Worm (Caenorhabditis elegans) whole organism, L3 larva: Measurements from ENCODE around the gene C07C7.3.
"Not testable (repeated sequence)": the region's sequence is repeated elsewhere in the genome, so short reads cannot be mapped to it uniquely, and the experiment has no call there.

Experiments used
- R02D3.7 ChIP-seq: fragments of 150-350 bp; optimal IDR thresholded peaks from 2 replicates; lab custom pipeline; 2014; ENCODE audit warnings: missing biosample characterization, missing genetic modification characterization
- ZK546.5 ChIP-seq: sonication (generic microtip); optimal IDR thresholded peaks from 2 replicates; lab custom pipeline; 2017; ENCODE audit warnings: missing biosample characterization, missing genetic modification characterization
- ceh-82 ChIP-seq: fragments of 150-350 bp; optimal IDR thresholded peaks from 2 replicates; lab custom pipeline; 2014; ENCODE audit warnings: missing biosample characterization, missing genetic modification characterization
- ceh-9 ChIP-seq: sonication (generic microtip); optimal IDR thresholded peaks from 2 replicates; lab custom pipeline; 2018; ENCODE audit warnings: missing biosample characterization, missing genetic modification characterization
- daf-12 ChIP-seq: fragments of 150-350 bp; optimal IDR thresholded peaks from 2 replicates; lab custom pipeline; 2014; ENCODE audit warnings: missing biosample characterization, missing genetic modification reagents, missing genetic modification characterization
- egl-27 ChIP-seq: sonication (generic microtip); optimal IDR thresholded peaks from 4 replicates; lab custom pipeline; 2017; ENCODE audit warnings: missing biosample characterization, missing genetic modification reagents, missing genetic modification characterization
- egl-5 ChIP-seq: fragments of 150-350 bp; optimal IDR thresholded peaks from 2 replicates; lab custom pipeline; 2017; ENCODE audit warnings: missing biosample characterization, missing genetic modification reagents, missing genetic modification characterization, inconsistent platforms
- elt-1 ChIP-seq: fragments of 150-350 bp; optimal IDR thresholded peaks from 2 replicates; lab custom pipeline; 2014; ENCODE audit warnings: missing biosample characterization, missing genetic modification characterization
- elt-2 ChIP-seq: sonication (generic microtip); optimal IDR thresholded peaks from 2 replicates; lab custom pipeline; 2016; ENCODE audit warnings: missing genetic modification reagents, mild to moderate bottlenecking, missing genetic modification characterization, missing compliant biosample characterization
- elt-3 ChIP-seq, 3 experiments: fragments of 150-350 bp in 1 of 3; sonication (generic microtip) in 2 of 3; optimal IDR thresholded peaks; 2 replicates in 2 of 3; 4 replicates in 1 of 3; lab custom pipeline; 2014 to 2017; ENCODE audit warnings: missing biosample characterization in 3 of 3, missing genetic modification characterization in 3 of 3
- eor-1 ChIP-seq, 2 experiments: fragments of 150-350 bp; optimal IDR thresholded peaks; 2 replicates each; lab custom pipeline; 2014 to 2018; ENCODE audit warnings: missing biosample characterization in 2 of 2, missing genetic modification characterization in 2 of 2
- fkh-10 ChIP-seq: sonication (generic microtip); optimal IDR thresholded peaks from 2 replicates; lab custom pipeline; 2017; ENCODE audit warnings: missing biosample characterization, missing genetic modification reagents, missing genetic modification characterization
- fkh-2 ChIP-seq: fragments of 150-350 bp; optimal IDR thresholded peaks from 2 replicates; lab custom pipeline; 2014; ENCODE audit warnings: missing biosample characterization, missing genetic modification reagents, missing genetic modification characterization
- fos-1 ChIP-seq: fragments of 150-350 bp; optimal IDR thresholded peaks from 2 replicates; lab custom pipeline; 2014; ENCODE audit warnings: missing biosample characterization, missing genetic modification characterization
- hmg-11 ChIP-seq: sonication (generic microtip); optimal IDR thresholded peaks from 2 replicates; lab custom pipeline; 2016; ENCODE audit warnings: missing genetic modification characterization, missing compliant biosample characterization
- jun-1 ChIP-seq: fragments of 150-350 bp; optimal IDR thresholded peaks from 2 replicates; lab custom pipeline; 2014; ENCODE audit warnings: missing biosample characterization, missing genetic modification reagents, missing genetic modification characterization
- lin-15B ChIP-seq: fragments of 150-350 bp; optimal IDR thresholded peaks from 2 replicates; lab custom pipeline; 2014; ENCODE audit warnings: missing biosample characterization, missing genetic modification characterization
- lin-39 ChIP-seq: fragments of 150-350 bp; optimal IDR thresholded peaks from 2 replicates; lab custom pipeline; 2018; ENCODE audit warnings: missing biosample characterization, missing genetic modification reagents, missing genetic modification characterization
- lsy-12 ChIP-seq: sonication (generic microtip); optimal IDR thresholded peaks from 2 replicates; lab custom pipeline; 2016; ENCODE audit warnings: mild to moderate bottlenecking, missing genetic modification characterization, missing compliant biosample characterization
- mml-1 ChIP-seq: fragments of 150-350 bp; sonication (generic microtip); optimal IDR thresholded peaks from 3 replicates; lab custom pipeline; 2014; ENCODE audit warnings: missing biosample characterization, missing genetic modification characterization
- nhr-11 ChIP-seq: fragments of 150-350 bp; optimal IDR thresholded peaks from 2 replicates; lab custom pipeline; 2014; ENCODE audit warnings: missing biosample characterization, missing genetic modification characterization
- nhr-12 ChIP-seq: fragments of 150-350 bp; optimal IDR thresholded peaks from 2 replicates; lab custom pipeline; 2014; ENCODE audit warnings: missing biosample characterization, missing genetic modification characterization
- nhr-23 ChIP-seq: fragments of 150-350 bp; optimal IDR thresholded peaks from 2 replicates; lab custom pipeline; 2014; ENCODE audit warnings: missing biosample characterization, missing genetic modification reagents, missing genetic modification characterization
- nhr-25 ChIP-seq: sonication (generic microtip); optimal IDR thresholded peaks from 2 replicates; lab custom pipeline; 2017; ENCODE audit warnings: missing biosample characterization, missing genetic modification characterization
- nhr-28 ChIP-seq: fragments of 150-350 bp; optimal IDR thresholded peaks from 2 replicates; lab custom pipeline; 2014; ENCODE audit warnings: missing biosample characterization, missing genetic modification characterization
- nhr-43 ChIP-seq: sonication (generic microtip); optimal IDR thresholded peaks from 2 replicates; lab custom pipeline; 2016; ENCODE audit warnings: mild to moderate bottlenecking, missing genetic modification characterization, missing compliant biosample characterization; ENCODE audit not compliant: poor library complexity, severe bottlenecking
- nhr-77 ChIP-seq: fragments of 150-350 bp; optimal IDR thresholded peaks from 2 replicates; lab custom pipeline; 2014; ENCODE audit warnings: missing biosample characterization, missing genetic modification characterization
- pha-4 ChIP-seq: fragments of 150-350 bp; optimal IDR thresholded peaks from 2 replicates; lab custom pipeline; 2014; ENCODE audit warnings: missing biosample characterization, missing genetic modification reagents, missing genetic modification characterization
- pqm-1 ChIP-seq: fragments of 150-350 bp; optimal IDR thresholded peaks from 2 replicates; lab custom pipeline; 2017; ENCODE audit warnings: missing biosample characterization, missing genetic modification characterization, inconsistent platforms
- sea-2 ChIP-seq: fragments of 150-350 bp; sonication (generic microtip); optimal IDR thresholded peaks from 4 replicates; lab custom pipeline; 2014; ENCODE audit warnings: missing biosample characterization, missing genetic modification reagents, missing genetic modification characterization
- skn-1 ChIP-seq: fragments of 150-350 bp; optimal IDR thresholded peaks from 2 replicates; lab custom pipeline; 2014; ENCODE audit warnings: missing biosample characterization, missing genetic modification characterization
- snpc-4 ChIP-seq: fragments of 150-350 bp; optimal IDR thresholded peaks from 2 replicates; lab custom pipeline; 2014; ENCODE audit warnings: missing biosample characterization, missing genetic modification characterization
- tbx-2 ChIP-seq: sonication (generic microtip); optimal IDR thresholded peaks from 2 replicates; lab custom pipeline; 2016; ENCODE audit warnings: mild to moderate bottlenecking, missing genetic modification characterization, missing compliant biosample characterization
- zag-1 ChIP-seq: fragments of 150-350 bp; optimal IDR thresholded peaks from 2 replicates; lab custom pipeline; 2014; ENCODE audit warnings: missing biosample characterization, missing genetic modification characterization

C07C7.3 gene

ce11 chrIV:9169764-9170163 is 3.9 kb downstream of the C07C7.3 start:
- TF ChIP-seq nhr-11 (tag; lab: Kevin White, UChicago) (no peak), mml-1 (tag; lab: Kevin White, UChicago) (no peak), fkh-10 (GFP tag; lab: Kevin White, UChicago) (peak; percentile 33)

ce11 chrIV:9184547-9184946 is 18.7 kb downstream of the C07C7.3 start, which contains the start of gene C07C7.1:
TSS of gene C07C7.1 (plus strand) at chrIV:9184847.
- TF ChIP-seq nhr-12 (tag; lab: Kevin White, UChicago) (no peak), ceh-9 (tag; lab: Kevin White, UChicago) (no peak), nhr-43 (tag; lab: Kevin White, UChicago) (no peak), snpc-4 (tag; lab: Kevin White, UChicago) (no peak), nhr-77 (tag; lab: Kevin White, UChicago) (no peak), pqm-1 (tag; lab: Kevin White, UChicago) (no peak), elt-3 (tag; optimal IDR thresholded peaks at IDR 0.05; lab: Kevin White, UChicago) (no peak), sea-2 (GFP tag; lab: Kevin White, UChicago) (no peak), fkh-10 (GFP tag; lab: Kevin White, UChicago) (no peak), elt-1 (tag; lab: Kevin White, UChicago) (no peak), elt-2 (tag; lab: Kevin White, UChicago) (no peak), nhr-11 (tag; lab: Kevin White, UChicago) (no peak), egl-5 (no peak), zag-1 (tag; lab: Kevin White, UChicago) (no peak), tbx-2 (no peak), daf-12 (no peak), R02D3.7 (no peak), lsy-12 (tag; lab: Kevin White, UChicago) (no peak), nhr-23 (tag; lab: Kevin White, UChicago) (no peak)

DNA sequence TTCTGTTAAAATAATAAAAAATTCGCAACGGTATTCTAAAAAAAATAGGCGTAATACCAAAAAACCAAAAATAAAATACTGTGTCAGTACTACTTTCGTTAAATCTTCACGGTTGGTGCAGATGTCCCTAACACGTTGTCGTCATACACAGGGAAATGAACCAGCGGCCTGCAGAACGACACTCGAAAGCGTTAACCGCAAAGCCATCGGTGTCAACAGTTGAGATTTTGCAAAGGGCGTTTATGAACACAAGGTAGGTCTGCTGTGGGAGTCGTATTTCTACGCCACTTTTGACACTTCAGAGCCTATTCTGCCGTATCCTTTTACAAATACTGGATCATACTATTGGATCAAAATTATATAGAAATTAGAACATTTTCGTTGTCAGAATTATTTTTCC is 25.3 kb downstream of the C07C7.3 start:
- TF ChIP-seq lsy-12 (tag; lab: Kevin White, UChicago) (no peak), lin-15B (peak; percentile 30), fos-1 (tag; lab: Kevin White, UChicago) (no peak), daf-12 (no peak), lin-39 (tag; lab: Kevin White, UChicago) (peak; percentile 80), pqm-1 (tag; lab: Kevin White, UChicago) (no peak), nhr-23 (tag; lab: Kevin White, UChicago) (peak; percentile 50), ceh-82 (no peak), nhr-25 (peak; percentile 39), nhr-12 (tag; lab: Kevin White, UChicago) (no peak), hmg-11 (tag; lab: Kevin White, UChicago) (no peak), jun-1 (tag; lab: Kevin White, UChicago) (peak; percentile 53), egl-5 (peak; percentile 41), snpc-4 (tag; lab: Kevin White, UChicago) (no peak), pha-4 (tag; lab: Kevin White, UChicago) (peak; percentile 78), nhr-28 (tag; lab: Kevin White, UChicago) (no peak), zag-1 (tag; lab: Kevin White, UChicago) (no peak), nhr-43 (tag; lab: Kevin White, UChicago) (peak; percentile 59), fkh-10 (GFP tag; lab: Kevin White, UChicago) (no peak)

- TF ChIP-seq jun-1 (tag; lab: Kevin White, UChicago), result no peak
- no peak for TF ChIP-seq zag-1 (tag; lab: Kevin White, UChicago)
- no peak for TF ChIP-seq sea-2 (GFP tag; lab: Kevin White, UChicago)
- no peak for TF ChIP-seq eor-1 (tag; optimal IDR thresholded peaks at IDR 0.05; lab: Kevin White, UChicago)
- no peak for TF ChIP-seq nhr-12 (tag; lab: Kevin White, UChicago)
- no peak for TF ChIP-seq egl-27 (tag; lab: Kevin White, UChicago)
- no peak for TF ChIP-seq ZK546.5 (tag; lab: Kevin White, UChicago)
- TF ChIP-seq tbx-2, result no peak
- TF ChIP-seq nhr-25, result no peak
- no peak for TF ChIP-seq lin-15B
- TF ChIP-seq nhr-77 (tag; lab: Kevin White, UChicago), result no peak
- TF ChIP-seq fkh-2 (tag; lab: Kevin White, UChicago), result no peak
- no peak for TF ChIP-seq ceh-82
Measured at ce11 chrIV:9192522-9192921, 26.7 kb downstream of the C07C7.3 start, which contains the start of gene C46C2.5. TSS of gene C46C2.5 (minus strand) at chrIV:9192622.

DNA sequence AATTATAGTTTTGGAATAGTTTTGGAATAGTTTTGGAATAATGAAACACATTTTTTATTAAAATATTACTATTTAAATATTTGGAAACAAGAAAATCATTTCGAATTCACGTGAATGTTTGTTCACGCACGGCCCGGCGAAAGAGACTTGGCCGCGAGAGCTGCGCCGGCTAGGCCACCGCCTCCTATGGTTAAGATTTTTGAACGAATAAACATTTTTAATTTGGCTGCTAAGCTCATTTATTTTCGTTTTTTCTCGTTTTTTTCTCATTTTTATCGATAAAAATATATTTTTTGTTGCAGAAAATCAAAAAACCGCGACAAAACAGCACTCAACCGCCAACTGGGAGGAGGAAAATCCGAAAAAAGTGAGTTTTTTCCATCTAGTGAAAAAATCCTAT is 28.7 kb downstream of the C07C7.3 start, which contains the start of gene C46C2.7:
Gene C46C2.7 (plus strand): TSS at position 301 of the 400 bp plus-strand sequence.
- TF ChIP-seq mml-1 (tag; lab: Kevin White, UChicago); skn-1 (tag; lab: Kevin White, UChicago); R02D3.7: not testable (repeated sequence)
